Worm (Caenorhabditis elegans): Measurements from ENCODE around the gene R09D1.12.

The R09D1.12 gene

DNA sequence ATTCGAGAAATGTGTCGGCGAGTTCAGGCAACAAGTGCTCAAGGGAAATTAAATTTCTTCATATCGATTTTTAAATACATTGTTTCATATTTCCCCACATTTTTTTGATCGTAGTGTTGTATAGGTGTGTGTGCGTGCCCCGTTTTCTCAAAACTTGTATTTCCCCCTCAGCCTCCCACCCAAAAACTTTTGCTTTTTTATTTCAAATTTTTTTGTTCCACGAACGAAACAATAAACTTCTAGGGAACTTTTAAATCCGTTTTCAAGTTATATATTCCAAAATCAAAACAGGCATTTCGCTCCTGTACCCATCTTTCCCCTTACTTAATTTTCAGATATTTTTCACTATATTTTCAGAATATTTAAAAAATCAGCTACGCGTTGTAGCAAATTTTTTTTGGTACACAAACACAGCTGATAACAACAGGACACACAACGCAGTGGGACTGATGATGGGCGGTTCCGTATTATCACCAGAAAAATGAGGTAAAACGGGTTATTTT, 34.0 kb downstream of the R09D1.12 start, which contains the start of the genes M176.4 and M176.16:
M176.4 (plus strand) TSS at position 301 of the 503 bp plus-strand sequence.
M176.16 (plus strand) TSS at position 453 of the 503 bp plus-strand sequence.
- TF ChIP-seq elt-2 (tag; optimal IDR thresholded peaks at IDR 0.05) (peak; percentile 38), egl-27 (tag; optimal IDR thresholded peaks at IDR 0.05) (no peak)

DNA sequence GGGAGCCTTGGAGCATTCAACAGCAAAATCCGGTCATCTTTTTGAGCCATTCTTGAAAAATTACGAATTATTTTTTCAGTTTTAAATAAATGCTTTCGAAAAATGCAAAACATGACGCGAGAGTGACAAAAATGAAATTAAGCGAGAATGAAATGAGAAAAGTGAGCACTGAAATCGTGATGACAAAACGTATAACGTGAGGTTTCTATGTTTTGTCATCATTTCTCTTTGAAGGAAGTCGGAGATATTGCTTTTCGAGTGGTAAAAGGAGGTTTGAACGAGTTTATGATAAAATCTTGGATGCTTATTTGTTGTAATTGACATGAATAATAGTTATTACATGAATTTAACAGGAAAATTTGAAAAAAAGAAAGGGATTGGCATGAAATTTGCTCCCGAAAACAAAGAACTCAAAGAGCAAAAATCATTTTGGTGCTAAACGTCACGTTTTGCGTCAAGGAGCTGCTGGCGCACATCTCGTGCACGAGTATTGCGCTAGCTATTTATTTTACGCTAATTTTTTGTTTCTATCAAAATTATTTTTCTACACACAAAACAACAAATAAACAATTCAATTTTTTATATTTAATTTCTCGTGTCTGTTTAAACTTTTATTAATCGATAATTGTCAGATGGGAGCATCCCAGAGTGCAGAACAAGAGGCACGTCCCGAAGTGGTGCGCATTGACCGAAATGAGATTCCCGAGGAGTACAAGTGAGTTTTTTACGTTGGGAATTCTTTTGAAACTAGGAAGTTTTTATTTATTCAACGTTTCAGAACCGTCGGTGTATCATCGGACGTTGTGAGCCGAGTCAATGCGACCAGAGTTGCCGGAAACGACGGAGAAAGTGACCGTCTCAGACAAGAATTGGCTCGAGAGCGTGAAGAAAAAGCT, 35.4 kb downstream of the R09D1.12 start, which contains the start of the genes gss-1 and chch-3:
gss-1 (minus strand) TSS at position 51 of the 896 bp plus-strand sequence.
chch-3 (plus strand) TSS at position 633 of the 896 bp plus-strand sequence.
- TF ChIP-seq elt-2 (tag; optimal IDR thresholded peaks at IDR 0.05), result peak; percentile 54
- no peak for TF ChIP-seq nhr-77 (tag; optimal IDR thresholded peaks at IDR 0.05)
- TF ChIP-seq pha-4 (tag; optimal IDR thresholded peaks at IDR 0.05), result peak; percentile 75
- TF ChIP-seq lin-15B (tag; optimal IDR thresholded peaks at IDR 0.05), result peak; percentile 55
- TF ChIP-seq pqm-1 (tag; optimal IDR thresholded peaks at IDR 0.05), result peak; percentile 0
- no peak for TF ChIP-seq nhr-11 (tag; optimal IDR thresholded peaks at IDR 0.05)
- TF ChIP-seq nhr-23 (tag; optimal IDR thresholded peaks at IDR 0.05), result peak; percentile 32
- TF ChIP-seq nhr-43 (tag; optimal IDR thresholded peaks at IDR 0.05; ENCODE audit: poor library complexity, severe bottlenecking), result peak; percentile 40
- TF ChIP-seq lin-39 (tag; optimal IDR thresholded peaks at IDR 0.05), result peak; percentile 55
- TF ChIP-seq snpc-4 (tag; optimal IDR thresholded peaks at IDR 0.05), result peak; percentile 64
- no peak for TF ChIP-seq fkh-2 (tag; optimal IDR thresholded peaks at IDR 0.05)

DNA sequence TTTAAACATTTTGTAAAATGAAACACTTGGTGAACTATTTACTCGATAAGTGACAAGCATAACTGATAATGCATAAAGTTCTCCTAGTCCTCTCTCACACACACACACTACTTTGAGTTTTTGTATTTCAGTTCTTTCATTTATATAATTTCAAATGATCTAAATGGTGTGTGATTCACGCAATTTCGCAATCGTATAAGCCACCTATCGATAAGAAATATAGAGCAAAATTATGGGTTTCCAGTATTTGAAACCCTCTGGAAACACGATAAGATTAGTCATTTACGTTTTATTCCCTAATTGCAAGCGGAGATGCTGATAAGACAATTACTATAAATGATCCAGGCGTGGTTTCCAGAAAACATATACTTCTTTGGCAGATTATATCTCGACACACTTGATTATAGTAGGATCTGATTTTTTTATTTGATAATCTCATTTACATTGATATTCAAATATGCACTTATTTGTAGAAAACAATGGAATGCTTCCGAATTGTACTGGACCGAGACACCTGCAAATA, 39.9 kb downstream of the R09D1.12 start, which contains the start of gene arrd-3:
arrd-3 (plus strand) TSS at position 473 of the 523 bp plus-strand sequence.
- TF ChIP-seq pqm-1 (tag; optimal IDR thresholded peaks at IDR 0.05) (peak; percentile 87), nhr-12 (tag; optimal IDR thresholded peaks at IDR 0.05) (no peak), elt-2 (tag; optimal IDR thresholded peaks at IDR 0.05) (peak; percentile 73)

DNA sequence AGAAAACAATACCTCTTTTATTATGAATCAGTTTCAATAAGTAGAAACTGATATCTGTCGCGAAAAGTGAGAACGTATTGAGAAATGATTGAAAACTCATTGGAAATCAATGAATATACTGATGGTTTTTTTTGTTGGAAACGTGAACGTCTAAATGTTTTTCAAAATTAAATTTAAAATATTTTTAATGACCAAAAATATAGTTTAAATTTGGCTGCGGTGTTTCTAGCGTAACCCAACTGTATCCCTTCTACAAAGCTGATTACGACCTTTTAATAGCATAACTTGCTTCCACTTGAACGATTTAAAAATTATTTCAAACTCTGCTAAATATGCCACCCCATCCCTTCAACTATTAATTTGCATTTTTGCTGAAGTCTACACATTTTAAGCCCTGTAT, 40.6 kb downstream of the R09D1.12 start, which contains the start of gene M176.9:
M176.9 (minus strand) TSS at position 101 of the 400 bp plus-strand sequence.
- no peak for TF ChIP-seq nfya-1 (tag; optimal IDR thresholded peaks at IDR 0.05; ENCODE audit: insufficient read depth)
- no peak for TF ChIP-seq nhr-237 (tag; optimal IDR thresholded peaks at IDR 0.05)

DNA sequence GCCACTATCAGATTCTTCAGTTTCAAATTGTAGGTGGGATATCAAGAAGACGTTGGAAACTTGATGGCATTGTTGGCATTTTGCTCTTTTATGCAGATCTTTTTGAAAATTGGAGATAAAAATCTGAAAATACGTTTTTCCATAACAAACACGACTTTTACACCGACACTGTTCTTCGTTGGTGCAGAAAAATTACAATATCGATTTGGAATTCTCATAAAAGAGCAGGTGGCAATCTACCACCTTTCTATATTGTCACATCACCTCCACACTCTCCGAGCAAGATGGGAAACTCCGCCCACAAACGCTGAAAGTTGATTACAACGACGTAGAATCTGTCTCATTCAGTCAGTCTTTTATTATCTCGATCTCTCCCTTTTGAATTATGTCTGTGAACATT, 44.6 kb downstream of the R09D1.12 start, which contains the start of gene arrd-2:
arrd-2 (plus strand) TSS at position 301 of the 400 bp plus-strand sequence.
- TF ChIP-seq ztf-4 (tag; optimal IDR thresholded peaks at IDR 0.05) (no peak), nhr-25 (tag; optimal IDR thresholded peaks at IDR 0.05) (no peak), nhr-237 (tag; optimal IDR thresholded peaks at IDR 0.05) (no peak), lin-39 (tag; optimal IDR thresholded peaks at IDR 0.05) (no peak)

DNA sequence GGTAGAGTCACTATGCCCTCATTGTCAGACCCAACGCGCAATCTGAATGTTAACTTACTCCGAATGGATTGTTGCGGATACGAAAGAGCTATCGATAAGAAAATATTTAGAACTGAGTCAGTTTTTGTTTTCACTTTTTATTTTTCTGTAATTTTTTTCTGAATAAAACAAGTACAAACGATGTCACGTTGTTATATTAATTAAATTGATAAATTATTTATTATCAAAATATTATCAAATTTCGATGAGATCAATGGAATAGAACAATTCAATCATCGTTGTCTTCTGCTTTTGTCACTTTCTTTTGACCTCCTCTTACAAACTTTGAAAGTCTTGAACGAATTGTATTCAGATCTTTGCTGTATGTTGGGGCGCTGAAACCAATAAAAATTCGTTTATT, 45.1 kb downstream of the R09D1.12 start, which contains the start of gene mpz-6:
mpz-6 (minus strand) TSS at position 101 of the 400 bp plus-strand sequence.
- TF ChIP-seq ceh-28 (tag; optimal IDR thresholded peaks at IDR 0.05) (no peak), sea-2 (GFP tag; optimal IDR thresholded peaks at IDR 0.05) (no peak), egl-5 (tag; optimal IDR thresholded peaks at IDR 0.05) (no peak), skn-1 (tag; optimal IDR thresholded peaks at IDR 0.05) (no peak), elt-2 (tag; optimal IDR thresholded peaks at IDR 0.05) (no peak), fos-1 (tag; optimal IDR thresholded peaks at IDR 0.05) (no peak), fkh-10 (GFP tag; optimal IDR thresholded peaks at IDR 0.05) (no peak), nhr-11 (tag; optimal IDR thresholded peaks at IDR 0.05) (no peak), nfya-1 (tag; optimal IDR thresholded peaks at IDR 0.05; ENCODE audit: insufficient read depth) (no peak)

DNA sequence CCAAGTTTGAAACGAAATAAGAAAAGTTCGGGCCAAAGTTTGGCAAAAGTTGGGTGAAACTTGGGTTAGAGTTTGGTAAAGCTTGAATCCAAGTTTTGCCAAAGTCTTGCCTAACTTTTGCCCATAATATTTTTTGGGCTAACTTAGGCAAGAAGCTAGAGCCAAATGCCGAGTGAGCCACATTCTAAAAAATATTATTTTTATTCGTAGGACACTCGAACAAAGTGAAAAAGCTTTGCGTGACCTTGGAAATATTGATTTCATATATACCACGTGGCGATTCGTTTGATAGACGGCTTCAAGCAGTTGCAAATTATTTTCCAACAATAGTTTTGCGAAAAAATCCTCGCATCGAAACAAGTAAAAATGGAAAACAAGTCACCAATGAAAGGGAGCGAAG, 48.2 kb downstream of the R09D1.12 start, which contains the start of gene Y51B9A.5:
Y51B9A.5 (plus strand) TSS at position 301 of the 400 bp plus-strand sequence.
- TF ChIP-seq nhr-28 (tag; optimal IDR thresholded peaks at IDR 0.05) (no peak), nhr-237 (tag; optimal IDR thresholded peaks at IDR 0.05) (no peak), mdl-1 (tag; optimal IDR thresholded peaks at IDR 0.05) (no peak), jun-1 (tag; optimal IDR thresholded peaks at IDR 0.05) (no peak), snpc-4 (tag; optimal IDR thresholded peaks at IDR 0.05) (no peak), elt-1 (tag; optimal IDR thresholded peaks at IDR 0.05) (no peak), ceh-16 (tag; optimal IDR thresholded peaks at IDR 0.05) (no peak), fos-1 (tag; optimal IDR thresholded peaks at IDR 0.05) (no peak), ZK546.5 (tag; optimal IDR thresholded peaks at IDR 0.05) (no peak), lin-15B (tag; optimal IDR thresholded peaks at IDR 0.05) (no peak), hmg-11 (tag; optimal IDR thresholded peaks at IDR 0.05) (no peak), lsy-12 (tag; optimal IDR thresholded peaks at IDR 0.05) (no peak)
